Fruit fly (Drosophila melanogaster): ENCODE results near the gene TTLL3B.
A peak's percentile ranks its signal among the peaks of the same experiment; 100 is the strongest.

The TTLL3B gene

dm6 chr2L:6717460-6717859, 15.2 kb upstream of the TTLL3B start, which contains the start of gene Aatf (continued):
- TF ChIP-seq Gsc (GFP tag; IDR thresholded peaks at IDR 0.05) (no peak), Atf-2 (GFP tag; optimal IDR thresholded peaks at IDR 0.05) (no peak), CG12104 (GFP tag; optimal IDR thresholded peaks at IDR 0.05) (no peak), Gug (GFP tag; IDR thresholded peaks at IDR 0.05) (no peak), CG4282 (GFP tag; optimal IDR thresholded peaks at IDR 0.05) (no peak), CG3065 (GFP tag; optimal IDR thresholded peaks at IDR 0.05) (no peak), CG8281 (tag; optimal IDR thresholded peaks at IDR 0.05) (no peak), amos (GFP tag; IDR thresholded peaks at IDR 0.05; ENCODE audit: partially characterized antibody) (peak; percentile 89), fd64A (GFP tag; optimal IDR thresholded peaks at IDR 0.05) (no peak), CG12942 (GFP tag; optimal IDR thresholded peaks at IDR 0.05) (no peak), CG8290 (GFP tag; optimal IDR thresholded peaks at IDR 0.05) (no peak), CG8290 (tag; optimal IDR thresholded peaks at IDR 0.05) (no peak), psq (GFP tag; optimal IDR thresholded peaks at IDR 0.05) (no peak), CG1792 (GFP tag; optimal IDR thresholded peaks at IDR 0.05) (no peak), CG6791 (GFP tag; IDR thresholded peaks at IDR 0.05; ENCODE audit: partially characterized antibody) (peak; percentile 78), pnt (GFP tag; optimal IDR thresholded peaks at IDR 0.05) (no peak), NC2α (GFP tag; optimal IDR thresholded peaks at IDR 0.05) (no peak), CG4404 (GFP tag; IDR thresholded peaks at IDR 0.05) (no peak), Fer3 (tag; optimal IDR thresholded peaks at IDR 0.05) (no peak), yki (optimal IDR thresholded peaks at IDR 0.05) (no peak), Stat92E (GFP tag; optimal IDR thresholded peaks at IDR 0.05) (peak in 1 of 3 experiments; percentile 15), Mrtf (GFP tag; IDR thresholded peaks at IDR 0.05) (no peak), CG10565 (GFP tag; optimal IDR thresholded peaks at IDR 0.05) (no peak), PHDP (tag; optimal IDR thresholded peaks at IDR 0.05) (no peak), trh (GFP tag; optimal IDR thresholded peaks at IDR 0.05) (no peak), MESR4 (GFP tag; optimal IDR thresholded peaks at IDR 0.05) (peak; percentile 92), trem (tag; optimal IDR thresholded peaks at IDR 0.05) (peak; percentile 58), CG10462 (GFP tag; optimal IDR thresholded peaks at IDR 0.05) (no peak), CG14710 (tag; optimal IDR thresholded peaks at IDR 0.05) (peak; percentile 63), schlank (tag; optimal IDR thresholded peaks at IDR 0.05) (no peak), Nf-YB (GFP tag; optimal IDR thresholded peaks at IDR 0.05) (no peak), ase (GFP tag; IDR thresholded peaks at IDR 0.05) (no peak), CG30020 (tag; optimal IDR thresholded peaks at IDR 0.05) (no peak), D19B (GFP tag; optimal IDR thresholded peaks at IDR 0.05) (no peak), Dref (GFP tag; IDR thresholded peaks at IDR 0.05) (peak; percentile 90), Drgx (GFP tag; IDR thresholded peaks at IDR 0.05) (no peak), CG7987 (GFP tag; optimal IDR thresholded peaks at IDR 0.05) (no peak), CG18011 (GFP tag; optimal IDR thresholded peaks at IDR 0.05) (no peak), sr (GFP tag; IDR thresholded peaks at IDR 0.05) (no peak), bsh (GFP tag; optimal IDR thresholded peaks at IDR 0.05) (no peak), salm (tag; optimal IDR thresholded peaks at IDR 0.05) (no peak), CG13894 (tag; optimal IDR thresholded peaks at IDR 0.05) (no peak), Atf3 (GFP tag; optimal IDR thresholded peaks at IDR 0.05) (no peak), CG8924 (tag; optimal IDR thresholded peaks at IDR 0.05) (no peak), BEAF-32 (GFP tag; optimal IDR thresholded peaks at IDR 0.05) (peak; percentile 88), ssp (GFP tag; IDR thresholded peaks at IDR 0.05) (no peak), zen2 (GFP tag; IDR thresholded peaks at IDR 0.05; ENCODE audit: partially characterized antibody) (peak; percentile 77), CG14860 (GFP tag; IDR thresholded peaks at IDR 0.05; ENCODE audit: partially characterized antibody) (peak; percentile 59; the same call in 2 of the 3 replicates), CG1233 (GFP tag; optimal IDR thresholded peaks at IDR 0.05) (no peak), CG18599 (GFP tag; optimal IDR thresholded peaks at IDR 0.05) (no peak), Fer1 (GFP tag; optimal IDR thresholded peaks at IDR 0.05) (no peak)
